Fruit fly (Drosophila melanogaster): ENCODE measurements around the gene Ada.

The Ada gene

DNA sequence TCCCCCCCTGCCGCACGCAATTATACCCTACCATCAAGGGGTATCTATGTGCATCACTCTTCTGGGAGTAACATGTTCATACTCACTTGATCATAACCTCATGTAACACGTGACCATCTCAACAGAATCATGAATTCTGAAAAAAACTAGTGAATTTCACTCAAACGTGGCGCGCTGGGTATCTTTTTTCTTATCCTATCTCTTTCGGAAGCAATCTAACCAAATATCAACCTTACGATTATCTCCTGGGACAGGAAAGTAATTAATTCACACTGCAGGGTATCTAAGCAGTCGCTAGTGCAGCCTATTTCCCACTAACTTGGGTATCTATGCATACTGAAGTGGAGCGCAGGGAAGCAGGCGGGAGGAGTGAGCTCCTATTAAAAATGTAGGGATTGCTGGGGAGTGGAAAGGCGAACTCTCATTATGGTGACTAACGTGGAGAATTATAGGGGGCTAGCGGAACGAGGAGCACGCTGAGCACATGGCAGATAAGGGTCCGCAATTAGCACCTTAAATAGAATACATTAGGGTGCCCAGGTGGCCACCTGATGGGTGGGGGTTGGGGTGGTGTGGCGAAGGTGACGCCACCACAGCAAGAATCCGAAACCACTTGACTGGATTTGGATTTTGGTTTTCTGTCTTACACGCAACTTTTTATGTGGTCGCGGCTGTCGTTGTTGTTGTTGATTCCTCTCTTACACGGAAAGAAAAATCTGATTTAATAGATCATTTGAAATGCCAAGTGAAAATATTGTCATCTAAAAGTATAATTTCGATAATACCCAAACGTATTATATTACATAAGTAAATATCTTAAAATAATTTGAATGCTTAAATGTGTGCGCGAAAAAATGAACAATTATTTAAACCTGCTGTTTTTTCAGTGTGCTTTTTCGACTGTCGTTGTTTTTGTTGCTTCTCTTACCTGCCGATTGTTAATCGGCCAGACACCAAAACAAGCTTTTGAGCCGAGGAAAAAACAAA is 9.6 kb upstream of the Ada start (continued):
- TF ChIP-seq CG14860 (GFP tag; IDR thresholded peaks at IDR 0.05; ENCODE audit: partially characterized antibody) (no peak), ttk (GFP tag; IDR thresholded peaks at IDR 0.05) (no peak), Adf1 (GFP tag; IDR thresholded peaks at IDR 0.05) (no peak), ewg (GFP tag; optimal IDR thresholded peaks at IDR 0.05) (peak; percentile 72), CG2199 (GFP tag; IDR thresholded peaks at IDR 0.05) (no peak), dpn (GFP tag; optimal IDR thresholded peaks at IDR 0.05) (peak; percentile 85 to 92), Mad (GFP tag; optimal IDR thresholded peaks at IDR 0.05) (peak; percentile 69), CG7786 (GFP tag; optimal IDR thresholded peaks at IDR 0.05) (peak; percentile 80), Abd-B (GFP tag; optimal IDR thresholded peaks at IDR 0.05) (peak; percentile 90), emc (GFP tag; optimal IDR thresholded peaks at IDR 0.05) (peak; percentile 60), CG2889 (GFP tag; IDR thresholded peaks at IDR 0.05) (no peak), hb (GFP tag; IDR thresholded peaks at IDR 0.05; ENCODE audit: partially characterized antibody) (no peak), Dbx (GFP tag; IDR thresholded peaks at IDR 0.05) (no peak), CG3163 (GFP tag; optimal IDR thresholded peaks at IDR 0.05) (peak; percentile 29), CG10147 (GFP tag; optimal IDR thresholded peaks at IDR 0.05) (peak; percentile 96), CG8924 (tag; optimal IDR thresholded peaks at IDR 0.05) (peak; percentile 95), Dip3 (GFP tag; optimal IDR thresholded peaks at IDR 0.05) (peak; percentile 77), CG11247 (GFP tag; IDR thresholded peaks at IDR 0.05) (no peak), BEAF-32 (GFP tag; optimal IDR thresholded peaks at IDR 0.05) (no peak), lilli (GFP tag; optimal IDR thresholded peaks at IDR 0.05) (peak; percentile 90), grau (tag; optimal IDR thresholded peaks at IDR 0.05) (peak; percentile 95), eyg (GFP tag; optimal IDR thresholded peaks at IDR 0.05) (peak; percentile 63), B-H1 (GFP tag; IDR thresholded peaks at IDR 0.05) (no peak), CG8359 (GFP tag; optimal IDR thresholded peaks at IDR 0.05; ENCODE audit: borderline replicate concordance) (peak; percentile 86), chn (GFP tag; optimal IDR thresholded peaks at IDR 0.05) (peak; percentile 51), sens (GFP tag) (peak; percentile 97), Optix (GFP tag; IDR thresholded peaks at IDR 0.05) (no peak), tin (GFP tag; optimal IDR thresholded peaks at IDR 0.05) (peak; percentile 86), D (optimal IDR thresholded peaks at IDR 0.05) (no peak), D (GFP tag; optimal IDR thresholded peaks at IDR 0.05) (peak; percentile 89), CG9797 (GFP tag; optimal IDR thresholded peaks at IDR 0.05) (peak; percentile 11), CG11398 (GFP tag; optimal IDR thresholded peaks at IDR 0.05) (peak; percentile 4), HmgD (GFP tag; optimal IDR thresholded peaks at IDR 0.05) (peak; percentile 1), ac (GFP tag; optimal IDR thresholded peaks at IDR 0.05) (peak; percentile 38), Taf1 (GFP tag; IDR thresholded peaks at IDR 0.05) (no peak), CG12071 (GFP tag; optimal IDR thresholded peaks at IDR 0.05) (peak; percentile 91), usp (GFP tag; optimal IDR thresholded peaks at IDR 0.05) (no peak), CG10431 (GFP tag; optimal IDR thresholded peaks at IDR 0.05) (peak; percentile 80), CG1024 (GFP tag; IDR thresholded peaks at IDR 0.05) (no peak), CG7963 (GFP tag; IDR thresholded peaks at IDR 0.05; ENCODE audit: partially characterized antibody) (no peak), fd96Cb (tag; optimal IDR thresholded peaks at IDR 0.05) (peak; percentile 93), Dip2 (GFP tag; IDR thresholded peaks at IDR 0.05) (no peak), CG13894 (tag; optimal IDR thresholded peaks at IDR 0.05) (peak; percentile 91), ken (GFP tag; IDR thresholded peaks at IDR 0.05) (no peak), Gsc (GFP tag; IDR thresholded peaks at IDR 0.05) (no peak), MESR4 (GFP tag; optimal IDR thresholded peaks at IDR 0.05) (peak; percentile 3), jing (GFP tag; optimal IDR thresholded peaks at IDR 0.05) (peak; percentile 78), br (optimal IDR thresholded peaks at IDR 0.05) (no peak), pros (GFP tag; optimal IDR thresholded peaks at IDR 0.05) (no peak), Fer1 (GFP tag; optimal IDR thresholded peaks at IDR 0.05) (peak; percentile 96)
